Fruit fly (Drosophila melanogaster): ENCODE results near the gene SH3PX1.

The SH3PX1 gene

dm6 chr3L:9690798-9691475 is 22.7 kb downstream of the SH3PX1 start (continued):
- TF ChIP-seq Adf1 (GFP tag; IDR thresholded peaks at IDR 0.05) (0 out of 2 replicates have a peak, but pooled peaks have one; percentile 6), CG12659 (GFP tag; optimal IDR thresholded peaks at IDR 0.05) (peak; percentile 58), CG6175 (GFP tag; IDR thresholded peaks at IDR 0.05) (no peak), NK7.1 (GFP tag; optimal IDR thresholded peaks at IDR 0.05) (no peak), CG10209 (GFP tag; optimal IDR thresholded peaks at IDR 0.05) (peak; percentile 46), pan (optimal IDR thresholded peaks at IDR 0.05) (no peak), pan (GFP tag; optimal IDR thresholded peaks at IDR 0.05 in 1 of 2, IDR thresholded peaks at IDR 0.05 in 1 of 2) (no peak), CG10274 (GFP tag; optimal IDR thresholded peaks at IDR 0.05) (no peak), CG2116 (GFP tag; optimal IDR thresholded peaks at IDR 0.05) (no peak), Hr51 (GFP tag; optimal IDR thresholded peaks at IDR 0.05) (peak in 1 of 2 experiments; percentile 59), phol (tag; optimal IDR thresholded peaks at IDR 0.05) (no peak), Ada2b (GFP tag; IDR thresholded peaks at IDR 0.05) (0 out of 2 replicates have a peak, but pooled peaks have one; percentile 26), Dek (tag; optimal IDR thresholded peaks at IDR 0.05) (peak; percentile 45), dmrt11E (tag; optimal IDR thresholded peaks at IDR 0.05) (no peak), slbo (GFP tag; IDR thresholded peaks at IDR 0.05) (peak; percentile 35), CG4282 (GFP tag; optimal IDR thresholded peaks at IDR 0.05) (no peak), CG34376 (GFP tag; optimal IDR thresholded peaks at IDR 0.05) (no peak), en (GFP tag; optimal IDR thresholded peaks at IDR 0.05) (no peak), CG17385 (GFP tag; optimal IDR thresholded peaks at IDR 0.05) (peak; percentile 48), CG3163 (GFP tag; optimal IDR thresholded peaks at IDR 0.05) (no peak), Optix (GFP tag; IDR thresholded peaks at IDR 0.05) (no peak), pho (GFP tag; optimal IDR thresholded peaks at IDR 0.05) (peak; percentile 75), disco-r (GFP tag; optimal IDR thresholded peaks at IDR 0.05) (no peak), hbn (GFP tag; IDR thresholded peaks at IDR 0.05; ENCODE audit: partially characterized antibody) (no peak), D19A (tag; optimal IDR thresholded peaks at IDR 0.05) (no peak), usp (GFP tag; optimal IDR thresholded peaks at IDR 0.05) (no peak), Nf-YC (tag; optimal IDR thresholded peaks at IDR 0.05) (peak; percentile 7), Mes4 (GFP tag; optimal IDR thresholded peaks at IDR 0.05) (no peak), CG14710 (tag; optimal IDR thresholded peaks at IDR 0.05) (no peak), unc-4 (GFP tag; IDR thresholded peaks at IDR 0.05; ENCODE audit: partially characterized antibody) (no peak), insv (GFP tag; optimal IDR thresholded peaks at IDR 0.05) (no peak), kah (GFP tag; optimal IDR thresholded peaks at IDR 0.05) (no peak), sqz (GFP tag; optimal IDR thresholded peaks at IDR 0.05) (no peak), E2f2 (GFP tag; IDR thresholded peaks at IDR 0.05) (no peak), wor (GFP tag; IDR thresholded peaks at IDR 0.05) (no peak), ato (GFP tag; IDR thresholded peaks at IDR 0.05; ENCODE audit: partially characterized antibody) (no peak), sens (GFP tag) (no peak), CG9609 (GFP tag; optimal IDR thresholded peaks at IDR 0.05) (no peak), esg (GFP tag; conservative IDR thresholded peaks at IDR 0.05) (no peak; the same call in 1 of the 2 replicates), chm (GFP tag; IDR thresholded peaks at IDR 0.05) (no peak), dan (GFP tag; IDR thresholded peaks at IDR 0.05) (no peak), ara (GFP tag; IDR thresholded peaks at IDR 0.05) (no peak), HmgZ (tag; optimal IDR thresholded peaks at IDR 0.05) (no peak), oc (tag; optimal IDR thresholded peaks at IDR 0.05) (no peak), Hr78 (GFP tag; optimal IDR thresholded peaks at IDR 0.05) (no peak), Lpt (GFP tag; optimal IDR thresholded peaks at IDR 0.05) (no peak), Pdp1 (GFP tag; optimal IDR thresholded peaks at IDR 0.05) (peak in 1 of 2 experiments; percentile 15), gcm2 (GFP tag; optimal IDR thresholded peaks at IDR 0.05) (no peak), CG4424 (GFP tag; optimal IDR thresholded peaks at IDR 0.05) (no peak), CG30431 (GFP tag; optimal IDR thresholded peaks at IDR 0.05) (no peak)

Data from whole organism, embryonic.